Worm (Caenorhabditis elegans) whole organism, L2 larva: ENCODE results near the gene C06B8.7.

Source experiments
- aly-2 ChIP-seq: fragments of 150-350 bp; optimal IDR thresholded peaks from 2 replicates; lab custom pipeline; 2014; ENCODE audit warnings: missing biosample characterization, missing genetic modification characterization
- ama-1 ChIP-seq: fragments of 150-350 bp; optimal IDR thresholded peaks from 2 replicates; lab custom pipeline; 2018; ENCODE audit warnings: inconsistent platforms
- elt-1 ChIP-seq: fragments of 150-350 bp; optimal IDR thresholded peaks from 2 replicates; lab custom pipeline; 2014; ENCODE audit warnings: missing biosample characterization, missing genetic modification characterization
- elt-3 ChIP-seq: sonication (generic microtip); optimal IDR thresholded peaks from 2 replicates; lab custom pipeline; 2017; ENCODE audit warnings: missing biosample characterization, missing genetic modification characterization
- fos-1 ChIP-seq: fragments of 150-350 bp; optimal IDR thresholded peaks from 2 replicates; lab custom pipeline; 2014; ENCODE audit warnings: missing biosample characterization, missing genetic modification characterization
- nhr-10 ChIP-seq: sonication (generic microtip); optimal IDR thresholded peaks from 2 replicates; lab custom pipeline; 2017; ENCODE audit warnings: missing biosample characterization, missing genetic modification characterization
- nhr-11 ChIP-seq: fragments of 150-350 bp; optimal IDR thresholded peaks from 2 replicates; lab custom pipeline; 2014; ENCODE audit warnings: missing biosample characterization, missing genetic modification characterization
- nhr-12 ChIP-seq: fragments of 150-350 bp; optimal IDR thresholded peaks from 2 replicates; lab custom pipeline; 2014; ENCODE audit warnings: missing biosample characterization, missing genetic modification characterization
- nhr-129 ChIP-seq: fragments of 150-350 bp; optimal IDR thresholded peaks from 2 replicates; lab custom pipeline; 2014; ENCODE audit warnings: missing biosample characterization, missing genetic modification characterization
- nhr-237 ChIP-seq: fragments of 150-350 bp; optimal IDR thresholded peaks from 2 replicates; lab custom pipeline; 2014; ENCODE audit warnings: missing biosample characterization, missing genetic modification characterization
- nhr-25 ChIP-seq: fragments of 150-350 bp; sonication (generic microtip); optimal IDR thresholded peaks from 3 replicates; lab custom pipeline; 2014; ENCODE audit warnings: missing biosample characterization, missing genetic modification characterization
- nhr-77 ChIP-seq: fragments of 150-350 bp; optimal IDR thresholded peaks from 2 replicates; lab custom pipeline; 2014; ENCODE audit warnings: missing biosample characterization, missing genetic modification characterization
- skn-1 ChIP-seq: sonication (generic microtip); optimal IDR thresholded peaks from 2 replicates; lab custom pipeline; 2017; ENCODE audit warnings: missing biosample characterization, missing genetic modification characterization
- ztf-11 ChIP-seq: sonication (generic microtip); optimal IDR thresholded peaks from 2 replicates; lab custom pipeline; 2017; ENCODE audit warnings: missing biosample characterization, missing genetic modification characterization

DNA sequence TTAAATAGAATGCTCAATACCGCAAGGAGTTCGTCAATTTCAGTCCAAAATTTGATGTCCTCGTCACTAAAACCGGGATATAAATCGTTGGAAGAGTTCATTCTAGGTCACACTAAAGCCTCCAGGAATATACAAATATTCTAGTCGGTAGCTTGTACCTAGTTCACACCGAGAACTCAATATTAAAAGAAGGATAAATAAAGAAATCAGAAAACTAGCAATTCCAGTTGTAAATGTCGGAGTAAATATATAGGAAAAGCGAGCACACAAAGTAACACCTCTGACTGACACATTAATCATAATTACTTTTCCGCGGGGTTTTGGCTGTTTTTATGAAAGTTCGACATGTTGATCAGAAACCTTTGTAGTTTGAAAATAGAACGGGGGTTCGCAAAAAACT lies 47.1 kb upstream of the C06B8.7 start, which contains the start of gene srw-33:
- TF ChIP-seq fos-1 (no peak), ama-1 (lab: Kevin White, UChicago) (no peak), nhr-11 (tag; lab: Kevin White, UChicago) (no peak), ztf-11 (tag; lab: Kevin White, UChicago) (no peak), nhr-237 (tag; lab: Kevin White, UChicago) (no peak), nhr-10 (tag; lab: Kevin White, UChicago) (no peak), elt-3 (tag; lab: Kevin White, UChicago) (no peak), nhr-129 (tag; lab: Kevin White, UChicago) (no peak), skn-1 (no peak), nhr-25 (tag; lab: Kevin White, UChicago) (no peak), elt-1 (tag; lab: Kevin White, UChicago) (no peak), nhr-77 (tag; lab: Kevin White, UChicago) (no peak), nhr-12 (tag; lab: Kevin White, UChicago) (no peak), aly-2 (tag; lab: Kevin White, UChicago) (no peak)
